Worm (Caenorhabditis elegans) whole organism, early embryonic: Measurements from ENCODE around the gene btb-16.

Experiments
- B0310.2 ChIP-seq: sonication (generic microtip); optimal IDR thresholded peaks from 2 replicates; lab custom pipeline; 2016; ENCODE audit warnings: mild to moderate bottlenecking, missing genetic modification characterization, missing compliant biosample characterization
- F13C5.2 ChIP-seq: sonication (generic microtip); optimal IDR thresholded peaks from 2 replicates; lab custom pipeline; 2017; ENCODE audit warnings: mild to moderate bottlenecking, missing genetic modification characterization, inconsistent platforms, missing compliant biosample characterization
- aly-1 ChIP-seq: sonication (generic microtip); optimal IDR thresholded peaks from 2 replicates; lab custom pipeline; 2016; ENCODE audit warnings: missing genetic modification characterization, missing compliant biosample characterization
- ama-1 ChIP-seq: fragments of 150-350 bp; optimal IDR thresholded peaks from 2 replicates; lab custom pipeline; 2014
- ceh-13 ChIP-seq: fragments of 200-800 bp; sonication (Bioruptor generic); optimal IDR thresholded peaks from 2 replicates; lab custom pipeline; 2018; ENCODE audit warnings: mild to moderate bottlenecking, missing genetic modification characterization, missing compliant biosample characterization
- ceh-36 ChIP-seq: sonication (generic microtip); optimal IDR thresholded peaks from 2 replicates; lab custom pipeline; 2016; ENCODE audit warnings: missing genetic modification characterization, inconsistent platforms, missing compliant biosample characterization
- ets-7 ChIP-seq: sonication (generic microtip); optimal IDR thresholded peaks from 2 replicates; lab custom pipeline; 2016; ENCODE audit warnings: missing genotype, missing genetic modification characterization, missing compliant biosample characterization
- flt-1 ChIP-seq: fragments of 200-800 bp; sonication (Bioruptor generic); IDR thresholded peaks from 2 replicates; pipeline ENCODE4 v1.3.6; 2022; ENCODE audit warnings: missing genetic modification characterization, missing compliant biosample characterization
- hmbx-1 ChIP-seq: sonication (generic microtip); optimal IDR thresholded peaks from 2 replicates; lab custom pipeline; 2016; ENCODE audit warnings: mild to moderate bottlenecking, missing genetic modification characterization, missing compliant biosample characterization
- hmg-4 ChIP-seq: fragments of 200-800 bp; sonication (Bioruptor generic); optimal IDR thresholded peaks from 2 replicates; lab custom pipeline; 2018; ENCODE audit warnings: mild to moderate bottlenecking, missing genetic modification characterization, missing compliant biosample characterization
- hnd-1 ChIP-seq: sonication (generic microtip); optimal IDR thresholded peaks from 2 replicates; lab custom pipeline; 2016; ENCODE audit warnings: missing genetic modification characterization, missing compliant biosample characterization
- pes-1 ChIP-seq: fragments of 200-800 bp; sonication (Bioruptor generic); IDR thresholded peaks from 2 replicates; pipeline ENCODE4 v1.3.6; 2022; ENCODE audit warnings: missing genetic modification reagents, missing genetic modification characterization, missing compliant biosample characterization
- scrt-1 ChIP-seq: fragments of 200-800 bp; sonication (Bioruptor generic); IDR thresholded peaks from 2 replicates; pipeline ENCODE4 v1.3.6; 2022; ENCODE audit warnings: missing genetic modification characterization, missing compliant biosample characterization
- sea-1 ChIP-seq: fragments of 200-800 bp; sonication (Bioruptor generic); conservative IDR thresholded peaks from 2 replicates; pipeline ENCODE4 v1.3.6; 2022; ENCODE audit warnings: missing genetic modification characterization, missing compliant biosample characterization
- tbx-11 ChIP-seq: fragments of 200-800 bp; sonication (Bioruptor generic); IDR thresholded peaks from 2 replicates; pipeline ENCODE4 v1.3.6; 2022; ENCODE audit warnings: missing genetic modification characterization, missing compliant biosample characterization
- tbx-37 ChIP-seq: fragments of 200-800 bp; sonication (Bioruptor generic); conservative IDR thresholded peaks from 2 replicates; pipeline ENCODE4 v1.3.6; 2022; ENCODE audit warnings: missing genetic modification reagents, missing genetic modification characterization, missing compliant biosample characterization
- tra-4 ChIP-seq: sonication (generic microtip); optimal IDR thresholded peaks from 2 replicates; lab custom pipeline; 2017; ENCODE audit warnings: missing genetic modification characterization, missing compliant biosample characterization

btb-16 gene

DNA sequence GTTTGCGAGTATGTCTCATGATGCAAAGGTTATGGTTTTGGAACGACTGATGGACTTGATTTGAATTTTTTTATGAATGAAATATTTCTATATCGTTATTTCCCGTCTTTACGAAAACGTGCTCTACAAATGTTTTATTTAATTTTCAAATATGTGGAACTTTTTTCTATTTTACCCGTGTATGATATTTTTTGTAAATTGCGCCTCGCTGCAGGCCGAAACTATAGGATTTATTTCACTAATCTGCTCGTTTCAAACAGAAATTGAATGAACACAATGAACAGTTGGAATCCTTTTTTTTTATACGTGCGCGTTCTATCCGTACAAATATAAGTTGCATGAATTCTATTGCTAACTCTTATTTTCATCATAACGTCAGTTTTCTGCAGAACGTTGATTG lies 1.2 kb downstream of the btb-16 start, which contains the start of gene btb-18:
Gene btb-18 (plus strand): TSS at position 301 of the 400 bp plus-strand sequence.
- TF ChIP-seq flt-1 (GFP tag; lab: Robert Waterston, UW) = no peak
- no peak for TF ChIP-seq aly-1 (tag; lab: Kevin White, UChicago)
- TF ChIP-seq ets-7 (tag; lab: Kevin White, UChicago) = no peak
- TF ChIP-seq hnd-1 (tag; lab: Kevin White, UChicago) = no peak
- TF ChIP-seq scrt-1 (GFP tag; lab: Robert Waterston, UW) = no peak
- no peak for TF ChIP-seq hmg-4
- TF ChIP-seq tbx-37 (GFP tag; lab: Robert Waterston, UW) = no peak
- TF ChIP-seq tbx-11 = no peak
- no peak for TF ChIP-seq ama-1 (lab: Kevin White, UChicago)
- no peak for TF ChIP-seq B0310.2 (tag; lab: Kevin White, UChicago)
- TF ChIP-seq ceh-36 (tag; lab: Kevin White, UChicago) = no peak
- no peak for TF ChIP-seq F13C5.2 (tag; lab: Kevin White, UChicago)
- TF ChIP-seq hmbx-1 (tag; lab: Kevin White, UChicago) = no peak

DNA sequence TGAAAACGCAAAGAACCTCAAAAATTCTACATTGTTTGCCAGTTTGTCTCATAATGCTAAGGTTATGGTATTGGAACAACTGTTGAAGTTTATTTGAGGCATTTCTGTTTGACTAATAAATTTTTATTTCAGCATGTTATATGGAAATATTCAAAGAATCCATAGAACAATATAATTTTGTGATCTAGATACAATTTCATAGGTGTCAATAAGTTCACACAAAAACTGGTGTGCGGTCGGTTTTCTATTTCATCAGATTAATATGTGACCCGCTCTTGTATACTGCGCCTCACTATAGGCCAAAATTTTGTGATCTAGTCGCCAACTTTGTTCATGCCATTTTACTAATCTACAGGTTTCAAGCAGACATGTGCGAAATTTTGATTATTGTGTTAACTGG lies 2.8 kb downstream of the btb-16 start, which contains the start of gene btb-22:
Gene btb-22 (plus strand): TSS at position 301 of the 400 bp plus-strand sequence.
- no peak for TF ChIP-seq aly-1 (tag; lab: Kevin White, UChicago)
- TF ChIP-seq hmbx-1 (tag; lab: Kevin White, UChicago) = no peak
- TF ChIP-seq tra-4 (tag; lab: Kevin White, UChicago) = no peak
- no peak for TF ChIP-seq sea-1
- no peak for TF ChIP-seq ama-1 (lab: Kevin White, UChicago)
- TF ChIP-seq tbx-37 (GFP tag; lab: Robert Waterston, UW) = no peak
- no peak for TF ChIP-seq tbx-11
- TF ChIP-seq B0310.2 (tag; lab: Kevin White, UChicago) = no peak
- TF ChIP-seq F13C5.2 (tag; lab: Kevin White, UChicago) = no peak
- no peak for TF ChIP-seq scrt-1 (GFP tag; lab: Robert Waterston, UW)

DNA sequence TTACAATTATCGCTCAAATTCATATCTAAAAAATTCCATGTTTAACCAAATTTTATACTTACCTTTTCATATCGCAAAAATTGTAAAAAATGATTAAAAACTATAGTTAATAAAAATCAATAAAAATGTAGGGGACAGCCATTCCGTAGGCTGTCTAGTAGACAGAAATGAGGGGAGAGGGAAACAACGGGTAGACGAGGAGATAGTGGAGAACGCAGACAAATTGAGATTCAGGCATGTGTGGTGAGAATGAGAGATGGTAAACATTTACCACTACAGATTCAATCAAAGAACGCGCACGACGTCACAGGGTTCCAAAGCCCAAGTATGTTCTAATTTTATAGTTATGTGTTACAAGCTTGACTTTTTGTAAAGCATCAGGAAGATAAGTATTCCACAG lies 6.9 kb downstream of the btb-16 start:
- TF ChIP-seq aly-1 (tag; lab: Kevin White, UChicago) (no peak), tbx-11 (no peak), hmg-4 (no peak), tbx-37 (GFP tag; lab: Robert Waterston, UW) (no peak), hnd-1 (tag; lab: Kevin White, UChicago) (no peak), flt-1 (GFP tag; lab: Robert Waterston, UW) (no peak)

DNA sequence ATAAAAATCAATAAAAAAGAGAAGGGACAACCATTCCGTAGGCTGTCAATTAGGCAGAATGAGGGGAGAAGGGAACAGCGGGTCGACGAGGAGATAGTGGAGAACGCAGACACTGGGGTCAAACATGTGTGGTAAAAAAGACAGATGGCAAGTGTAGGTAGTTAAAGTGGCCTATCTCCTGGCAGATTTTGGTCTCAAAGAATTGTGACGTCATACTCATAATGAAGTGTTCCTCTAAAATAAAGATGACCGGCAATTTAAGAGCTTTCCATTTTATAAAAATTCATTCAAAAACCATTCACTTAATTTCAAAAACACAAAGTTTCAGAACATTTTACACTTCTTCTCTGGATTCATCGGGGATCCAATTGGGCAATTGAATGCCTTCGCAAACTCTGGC lies 13.3 kb downstream of the btb-16 start:
- TF ChIP-seq tbx-37 (GFP tag; lab: Robert Waterston, UW) = peak; percentile 35; the same call in 1 of the 2 replicates

DNA sequence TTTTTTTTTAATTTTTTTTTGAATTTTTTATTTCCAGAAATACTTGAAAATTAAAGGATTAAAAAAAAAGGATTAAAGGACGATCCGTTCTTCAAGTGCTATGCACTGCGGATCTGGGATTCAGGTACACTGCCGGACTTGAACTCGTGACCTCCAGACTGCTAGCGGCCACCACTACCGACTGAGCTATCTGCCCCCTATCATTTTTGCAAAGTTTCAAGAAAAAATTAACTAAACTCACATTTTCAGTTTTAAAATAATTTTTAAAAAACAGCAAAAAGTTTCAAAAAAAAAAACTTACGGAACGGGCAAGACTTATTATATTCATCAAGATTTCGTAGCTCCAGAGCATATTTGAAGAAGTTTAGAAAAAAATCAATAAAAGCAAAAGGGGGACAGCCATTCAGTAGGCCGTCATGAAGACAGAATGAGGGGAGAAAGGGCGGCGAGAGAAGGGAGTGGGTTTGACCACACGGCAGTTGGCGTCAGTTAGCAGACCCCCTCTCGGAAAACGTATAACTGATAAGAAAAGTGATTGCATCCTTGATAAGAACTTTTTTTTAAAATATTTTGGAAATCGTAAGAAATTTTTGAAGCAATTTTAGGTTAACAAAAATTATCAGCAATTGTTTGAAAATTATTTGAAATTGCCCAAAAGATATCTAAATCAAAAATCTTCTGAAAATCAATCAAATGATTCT lies 14.4 kb downstream of the btb-16 start:
- TF ChIP-seq hmbx-1 (tag; lab: Kevin White, UChicago) (no peak), flt-1 (GFP tag; lab: Robert Waterston, UW) (no peak), B0310.2 (tag; lab: Kevin White, UChicago) (no peak), sea-1 (no peak), pes-1 (GFP tag; lab: Robert Waterston, UW) (no peak), ceh-36 (tag; lab: Kevin White, UChicago) (no peak), hnd-1 (tag; lab: Kevin White, UChicago) (no peak)

DNA sequence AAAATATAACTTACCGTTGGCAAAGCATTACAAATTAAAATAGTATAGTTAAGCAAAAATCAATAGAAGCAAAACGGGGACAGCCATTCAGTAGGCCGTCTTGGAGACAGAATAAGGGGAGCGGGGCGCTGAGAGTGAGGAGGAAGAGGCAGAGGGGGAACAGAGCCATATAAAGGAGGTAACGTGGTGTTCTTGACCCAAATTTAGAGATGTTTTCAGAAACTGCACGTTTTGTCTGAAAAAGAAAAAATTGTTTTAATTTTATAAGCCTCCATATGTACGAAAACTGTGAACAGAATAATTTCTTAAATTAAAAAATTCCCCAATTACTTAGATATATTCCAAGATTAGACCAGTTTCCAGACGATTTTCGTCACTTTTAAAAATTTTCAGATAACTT lies 16.8 kb downstream of the btb-16 start, which contains the start of gene F39E9.6:
Gene F39E9.6 (minus strand): TSS at position 101 of the 400 bp plus-strand sequence.
- TF ChIP-seq hnd-1 (tag; lab: Kevin White, UChicago) (no peak), F13C5.2 (tag; lab: Kevin White, UChicago) (no peak), aly-1 (tag; lab: Kevin White, UChicago) (no peak), pes-1 (GFP tag; lab: Robert Waterston, UW) (no peak), flt-1 (GFP tag; lab: Robert Waterston, UW) (no peak), hmg-4 (no peak), B0310.2 (tag; lab: Kevin White, UChicago) (no peak), tra-4 (tag; lab: Kevin White, UChicago) (no peak), ets-7 (tag; lab: Kevin White, UChicago) (no peak), scrt-1 (GFP tag; lab: Robert Waterston, UW) (no peak), ama-1 (lab: Kevin White, UChicago) (no peak), ceh-13 (GFP tag; lab: Kevin White, UChicago) (no peak), ceh-36 (tag; lab: Kevin White, UChicago) (no peak), tbx-11 (no peak), tbx-37 (GFP tag; lab: Robert Waterston, UW) (no peak)

DNA sequence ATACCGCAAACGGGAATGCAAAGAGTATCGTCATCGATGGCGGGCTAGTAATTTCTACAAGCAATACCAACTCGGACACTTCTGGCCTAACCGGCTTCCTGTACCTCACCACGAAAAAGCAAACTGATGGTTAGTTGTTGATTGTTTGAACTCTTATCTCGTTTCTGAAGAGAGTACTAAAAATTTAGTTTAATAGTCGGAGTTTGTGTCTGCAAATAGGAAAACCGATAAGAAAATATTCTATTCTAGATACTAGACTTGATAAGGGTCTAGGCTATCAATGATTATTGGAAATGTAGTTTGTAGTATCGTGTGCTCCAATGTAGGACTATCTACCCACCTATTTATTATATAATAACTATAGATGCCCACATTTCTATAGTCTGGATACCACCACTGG lies 22.2 kb downstream of the btb-16 start:
- TF ChIP-seq pes-1 (GFP tag; lab: Robert Waterston, UW) (no peak), scrt-1 (GFP tag; lab: Robert Waterston, UW) (no peak), ama-1 (lab: Kevin White, UChicago) (no peak), ets-7 (tag; lab: Kevin White, UChicago) (no peak)

DNA sequence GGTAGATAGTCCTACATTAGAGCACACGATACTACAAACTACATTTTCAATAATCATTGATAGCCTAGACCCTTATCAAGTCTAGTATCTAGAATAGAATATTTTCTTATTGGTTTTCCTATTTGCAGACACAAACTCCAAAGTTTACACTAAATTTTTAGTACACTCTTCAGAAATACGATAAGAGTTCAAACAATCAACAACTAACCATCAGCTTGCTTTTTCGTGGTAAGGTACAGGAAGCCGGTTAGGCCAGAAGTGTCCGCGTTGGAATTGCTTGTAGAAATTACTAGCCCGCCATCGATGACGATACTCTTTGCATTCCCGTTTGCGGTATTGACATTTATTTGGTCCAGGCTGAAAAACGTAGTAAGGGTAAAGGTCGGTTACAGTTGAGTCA lies 25.6 kb downstream of the btb-16 start, which contains the start of gene Y46D2A.1:
Gene Y46D2A.1 (plus strand): TSS at position 301 of the 400 bp plus-strand sequence.
- no peak for TF ChIP-seq B0310.2 (tag; lab: Kevin White, UChicago)
- no peak for TF ChIP-seq hnd-1 (tag; lab: Kevin White, UChicago)
- no peak for TF ChIP-seq tra-4 (tag; lab: Kevin White, UChicago)
- no peak for TF ChIP-seq ama-1 (lab: Kevin White, UChicago)
- no peak for TF ChIP-seq pes-1 (GFP tag; lab: Robert Waterston, UW)
- TF ChIP-seq hmbx-1 (tag; lab: Kevin White, UChicago) = no peak
- TF ChIP-seq ets-7 (tag; lab: Kevin White, UChicago) = no peak
- no peak for TF ChIP-seq ceh-13 (GFP tag; lab: Kevin White, UChicago)
- no peak for TF ChIP-seq sea-1
- TF ChIP-seq ceh-36 (tag; lab: Kevin White, UChicago) = no peak
- TF ChIP-seq aly-1 (tag; lab: Kevin White, UChicago) = no peak
- no peak for TF ChIP-seq scrt-1 (GFP tag; lab: Robert Waterston, UW)
- TF ChIP-seq F13C5.2 (tag; lab: Kevin White, UChicago) = no peak
- TF ChIP-seq tbx-37 (GFP tag; lab: Robert Waterston, UW) = no peak
- TF ChIP-seq flt-1 (GFP tag; lab: Robert Waterston, UW) = no peak
